Worm (Caenorhabditis elegans): ENCODE data around the gene pat-6.

pat-6 gene

DNA sequence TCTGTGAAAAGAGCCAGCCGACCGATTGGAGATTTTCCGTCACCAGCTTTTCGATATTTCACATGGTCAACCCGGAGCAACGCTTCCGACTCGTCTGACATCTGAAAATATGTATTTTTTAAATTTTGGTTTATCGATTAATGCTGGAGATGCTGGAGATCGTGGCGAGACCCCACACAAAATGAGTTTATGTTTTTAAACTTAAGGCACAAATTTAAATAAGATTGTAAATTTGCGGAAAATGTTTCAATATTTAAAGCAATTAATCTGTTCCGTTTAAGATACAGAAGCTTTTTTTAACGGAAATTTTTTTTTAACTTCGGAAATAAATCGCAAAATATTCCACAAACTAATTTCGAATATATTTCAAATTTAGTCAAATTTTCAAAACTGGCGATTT lies 32.4 kb downstream of the pat-6 start, which contains the start of gene gtf-2H1:
gtf-2H1 (minus strand) TSS at position 101 of the 400 bp plus-strand sequence.
- TF ChIP-seq elt-3 (tag; optimal IDR thresholded peaks at IDR 0.05) (no peak), drap-1 (GFP tag; optimal IDR thresholded peaks at IDR 0.05) (no peak), bed-3 (GFP tag; optimal IDR thresholded peaks at IDR 0.05) (no peak)

DNA sequence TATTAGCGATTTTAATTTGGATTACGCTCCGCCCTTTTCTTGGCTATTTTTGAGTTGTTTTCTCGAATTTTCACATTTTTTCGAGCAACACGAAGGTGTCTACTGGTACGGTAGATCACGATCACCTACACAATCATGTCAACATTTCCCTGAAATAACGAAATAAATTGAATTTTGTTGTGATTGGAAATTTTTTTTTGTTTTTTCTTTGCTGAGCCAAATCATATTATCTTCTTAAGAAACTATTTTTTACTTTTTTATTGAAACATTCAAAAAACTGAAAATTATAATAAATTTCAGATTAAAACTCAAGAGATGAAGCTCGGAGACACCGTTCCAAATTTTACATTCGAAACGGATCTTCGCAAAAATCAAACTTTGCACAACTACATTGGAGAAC lies 45.8 kb downstream of the pat-6 start, which contains the start of gene prdx-6:
prdx-6 (plus strand) TSS at position 301 of the 400 bp plus-strand sequence.
- TF ChIP-seq nhr-12 (tag; optimal IDR thresholded peaks at IDR 0.05) (no peak), lin-13 (tag; optimal IDR thresholded peaks at IDR 0.05) (no peak), elt-1 (tag; optimal IDR thresholded peaks at IDR 0.05; ENCODE audit: borderline replicate concordance, insufficient read depth) (no peak), unc-120 (tag; optimal IDR thresholded peaks at IDR 0.05; ENCODE audit: poor library complexity, severe bottlenecking) (no peak), ztf-11 (tag; optimal IDR thresholded peaks at IDR 0.05) (no peak), tbx-8 (GFP tag; optimal IDR thresholded peaks at IDR 0.05) (no peak), sptf-1 (tag; optimal IDR thresholded peaks at IDR 0.05) (no peak), bed-3 (GFP tag; optimal IDR thresholded peaks at IDR 0.05) (no peak)
